Fruit fly (Drosophila melanogaster) whole organism, adult: ENCODE data around the gene CG13377.

Source experiments
- CG11617 ChIP-seq: fragments of 200-800 bp; sonication (Bioruptor generic); optimal IDR thresholded peaks from 2 replicates; lab custom pipeline; 2017; ENCODE audit warnings: mild to moderate bottlenecking, missing biosample characterization, missing genetic modification reagents, missing genetic modification characterization
- CG12768 ChIP-seq: fragments of 200-800 bp; sonication (Bioruptor generic); optimal IDR thresholded peaks from 2 replicates; lab custom pipeline; 2017; ENCODE audit warnings: missing biosample characterization, missing genetic modification characterization, mild to moderate bottlenecking, moderate library complexity, missing genetic modification reagents
- CG14711 ChIP-seq: fragments of 200-800 bp; sonication (Bioruptor generic); optimal IDR thresholded peaks from 2 replicates; lab custom pipeline; 2018; ENCODE audit warnings: missing biosample characterization, mild to moderate bottlenecking, missing genetic modification characterization, moderate library complexity
- CG1620 ChIP-seq: fragments of 200-800 bp; sonication (Bioruptor generic); optimal IDR thresholded peaks from 2 replicates; lab custom pipeline; 2016; ENCODE audit warnings: missing biosample characterization, missing genetic modification characterization
- CG33017 ChIP-seq: fragments of 200-800 bp; sonication (Bioruptor generic); optimal IDR thresholded peaks from 2 replicates; lab custom pipeline; 2018; ENCODE audit warnings: missing biosample characterization, mild to moderate bottlenecking, missing genetic modification characterization, moderate library complexity
- CG5204 ChIP-seq: fragments of 200-800 bp; sonication (Bioruptor generic); optimal IDR thresholded peaks from 2 replicates; lab custom pipeline; 2016; ENCODE audit warnings: missing biosample characterization, missing genetic modification characterization
- CG7045 ChIP-seq: fragments of 200-800 bp; sonication (Bioruptor generic); optimal IDR thresholded peaks from 2 replicates; lab custom pipeline; 2017; ENCODE audit warnings: missing biosample characterization, mild to moderate bottlenecking, missing genetic modification characterization
- CG7101 ChIP-seq: fragments of 200-800 bp; sonication (Bioruptor generic); optimal IDR thresholded peaks from 2 replicates; lab custom pipeline; 2018; ENCODE audit warnings: missing biosample characterization, mild to moderate bottlenecking, missing genetic modification characterization, moderate library complexity
- Clk ChIP-seq: fragments of 200-800 bp; sonication (Bioruptor generic); optimal IDR thresholded peaks from 2 replicates; lab custom pipeline; 2017; ENCODE audit warnings: missing biosample characterization, missing genetic modification characterization
- Crg-1 ChIP-seq: fragments of 200-800 bp; sonication (Bioruptor generic); optimal IDR thresholded peaks from 2 replicates; lab custom pipeline; 2016; ENCODE audit warnings: missing biosample characterization, missing genetic modification characterization
- Hr96 ChIP-seq: fragments of 200-800 bp; sonication (Bioruptor generic); optimal IDR thresholded peaks from 2 replicates; lab custom pipeline; 2016; ENCODE audit warnings: missing biosample characterization, missing genetic modification characterization
- Mnt ChIP-seq: fragments of 200-800 bp; sonication (Bioruptor generic); optimal IDR thresholded peaks from 2 replicates; lab custom pipeline; 2016; ENCODE audit warnings: missing biosample characterization, mild to moderate bottlenecking, missing genetic modification characterization
- bab1 ChIP-seq: fragments of 200-800 bp; sonication (Bioruptor generic); optimal IDR thresholded peaks from 3 replicates; lab custom pipeline; 2019; ENCODE audit warnings: missing biosample characterization, mild to moderate bottlenecking, missing genetic modification characterization, moderate library complexity
- cic ChIP-seq: fragments of 200-800 bp; sonication (Bioruptor generic); optimal IDR thresholded peaks from 2 replicates; lab custom pipeline; 2017; ENCODE audit warnings: missing biosample characterization, mild to moderate bottlenecking, missing genetic modification characterization, moderate library complexity
- cnc ChIP-seq, 2 experiments: fragments of >200 bp; optimal IDR thresholded peaks; 2 replicates each; lab custom pipeline; 2017
- kay ChIP-seq: fragments of 200-800 bp; sonication (Bioruptor generic); peaks from one replicate; lab custom pipeline; 2016; ENCODE audit warnings: missing biosample characterization, missing genetic modification characterization, borderline replicate concordance
- ovo ChIP-seq: fragments of 200-800 bp; sonication (Bioruptor generic); optimal IDR thresholded peaks from 2 replicates; lab custom pipeline; 2016; ENCODE audit warnings: missing biosample characterization, missing genetic modification characterization
- pad ChIP-seq: fragments of 200-800 bp; sonication (Bioruptor generic); optimal IDR thresholded peaks from 3 replicates; lab custom pipeline; 2017; ENCODE audit warnings: missing biosample characterization, missing genetic modification characterization, mild to moderate bottlenecking, moderate library complexity, missing genetic modification reagents
- tj ChIP-seq: fragments of 200-800 bp; sonication (Bioruptor generic); optimal IDR thresholded peaks from 3 replicates; lab custom pipeline; 2017; ENCODE audit warnings: missing biosample characterization, mild to moderate bottlenecking, missing genetic modification characterization, moderate library complexity
- toe ChIP-seq: fragments of 200-800 bp; sonication (Bioruptor generic); optimal IDR thresholded peaks from 2 replicates; lab custom pipeline; 2016; ENCODE audit warnings: missing biosample characterization, missing genetic modification characterization

The CG13377 gene

DNA sequence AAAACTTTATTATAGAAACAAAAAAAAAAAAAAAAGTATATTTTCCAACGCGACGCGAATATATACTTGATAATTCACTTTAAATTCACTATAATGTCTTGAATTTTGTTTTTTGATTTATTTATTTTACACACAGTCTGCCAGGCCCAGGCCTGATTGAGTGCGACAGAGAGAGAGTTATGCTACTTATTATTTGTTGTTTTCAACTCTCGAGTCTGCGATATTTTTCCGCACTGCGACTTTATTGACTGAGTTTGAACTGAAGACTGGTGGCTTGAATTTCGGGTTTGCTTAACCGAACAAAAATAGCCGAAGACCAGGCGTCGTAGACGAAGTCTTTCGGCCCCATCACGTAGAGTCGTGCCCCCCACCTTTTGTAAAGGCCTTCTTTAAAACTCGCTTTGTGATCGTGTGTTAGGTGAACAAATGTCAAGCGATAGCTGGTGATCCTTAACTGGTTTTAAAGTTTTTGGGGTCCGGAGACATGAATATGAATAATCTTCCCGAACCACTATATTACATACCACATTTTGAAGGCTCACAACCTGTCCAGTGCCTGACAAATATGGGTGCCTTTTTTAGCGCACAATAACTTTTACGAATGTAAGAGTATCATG lies at the start of gene CG13377:
Gene CG13377 (minus strand): TSS at position 272 of the 617 bp plus-strand sequence.
- TF ChIP-seq cic (GFP tag; lab: Kevin White, UChicago): no peak
- TF ChIP-seq cnc (optimal IDR thresholded peaks at IDR 0.05; lab: Kevin White, UChicago): no peak
- TF ChIP-seq kay (GFP tag; lab: Kevin White, UChicago): no peak
- no peak for TF ChIP-seq ovo (GFP tag; lab: Kevin White, UChicago)
- peak; percentile 20 for TF ChIP-seq bab1
- no peak for TF ChIP-seq Crg-1 (GFP tag; lab: Kevin White, UChicago)
- TF ChIP-seq Clk: no peak
- no peak for TF ChIP-seq Mnt
- TF ChIP-seq CG14711 (tag; lab: Kevin White, UChicago): no peak
- TF ChIP-seq CG33017: no peak
- no peak for TF ChIP-seq CG5204 (GFP tag; lab: Kevin White, UChicago)
- no peak for TF ChIP-seq toe (GFP tag; lab: Kevin White, UChicago)
- peak; percentile 49 for TF ChIP-seq tj (GFP tag; lab: Kevin White, UChicago)
- TF ChIP-seq CG1620 (GFP tag; lab: Kevin White, UChicago): peak; percentile 2

DNA sequence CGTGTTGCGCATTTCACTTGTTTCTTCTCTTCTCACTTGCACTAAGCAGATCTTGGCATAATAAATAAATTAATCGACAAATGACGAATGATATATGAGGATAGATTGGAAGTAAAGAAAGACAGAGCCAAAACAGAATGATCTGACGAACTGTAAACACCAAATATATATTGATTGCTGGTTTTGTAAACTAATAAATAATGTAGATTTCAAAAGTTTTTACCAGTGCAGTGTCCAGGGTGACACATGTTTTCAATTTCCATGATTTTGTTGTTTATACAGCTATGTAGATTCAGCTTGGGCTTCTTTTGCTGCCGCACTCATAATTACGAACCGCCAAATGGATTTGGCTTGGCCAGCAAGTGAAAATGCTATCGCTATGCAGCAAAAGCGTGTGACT lies 47.5 kb upstream of the CG13377 start:
- TF ChIP-seq CG1620 (GFP tag; lab: Kevin White, UChicago): no peak
- no peak for TF ChIP-seq tj (GFP tag; lab: Kevin White, UChicago)
- TF ChIP-seq CG14711 (tag; lab: Kevin White, UChicago): no peak
- no peak for TF ChIP-seq bab1
- no peak for TF ChIP-seq kay (GFP tag; lab: Kevin White, UChicago)
- no peak for TF ChIP-seq CG33017
- no peak for TF ChIP-seq CG12768
- TF ChIP-seq Crg-1 (GFP tag; lab: Kevin White, UChicago): no peak
- no peak for TF ChIP-seq Clk
- TF ChIP-seq CG11617 (GFP tag; lab: Kevin White, UChicago): no peak
- TF ChIP-seq CG7045 (GFP tag; lab: Kevin White, UChicago): no peak
- TF ChIP-seq cic (GFP tag; lab: Kevin White, UChicago): no peak
- no peak for TF ChIP-seq Hr96 (GFP tag; lab: Kevin White, UChicago)
- no peak for TF ChIP-seq ovo (GFP tag; lab: Kevin White, UChicago)

DNA sequence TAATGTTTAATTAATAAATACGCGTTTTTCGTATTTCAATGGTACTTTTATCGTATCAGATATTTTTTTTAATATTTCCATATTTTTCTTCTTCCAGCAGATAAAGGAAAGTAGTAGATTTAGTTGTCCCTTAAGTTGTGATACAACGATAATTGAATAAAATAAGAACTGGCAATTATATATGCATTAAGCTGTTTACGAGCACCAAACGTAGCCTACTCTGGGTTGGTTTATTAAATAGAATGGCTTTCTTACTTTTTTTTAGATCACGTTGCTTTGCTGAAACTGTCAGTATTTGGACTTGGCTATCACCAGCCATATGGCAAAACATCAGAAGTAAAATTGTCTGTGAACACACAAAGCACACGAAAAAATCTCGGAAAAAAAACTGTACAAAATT lies 43.6 kb upstream of the CG13377 start, which contains the start of gene CG12470:
Gene CG12470 (plus strand): TSS at position 301 of the 400 bp plus-strand sequence.
- TF ChIP-seq Mnt: no peak
- no peak for TF ChIP-seq ovo (GFP tag; lab: Kevin White, UChicago)
- no peak for TF ChIP-seq CG14711 (tag; lab: Kevin White, UChicago)
- no peak for TF ChIP-seq CG11617 (GFP tag; lab: Kevin White, UChicago)
- no peak for TF ChIP-seq toe (GFP tag; lab: Kevin White, UChicago)
- no peak for TF ChIP-seq Crg-1 (GFP tag; lab: Kevin White, UChicago)
- TF ChIP-seq CG7101: no peak
- TF ChIP-seq CG1620 (GFP tag; lab: Kevin White, UChicago): no peak
- no peak for TF ChIP-seq CG12768
- no peak for TF ChIP-seq CG33017
- TF ChIP-seq bab1: no peak
- no peak for TF ChIP-seq CG5204 (GFP tag; lab: Kevin White, UChicago)
- no peak for TF ChIP-seq cic (GFP tag; lab: Kevin White, UChicago)
- no peak for TF ChIP-seq CG7045 (GFP tag; lab: Kevin White, UChicago)
- no peak for TF ChIP-seq kay (GFP tag; lab: Kevin White, UChicago)
- no peak for TF ChIP-seq Hr96 (GFP tag; lab: Kevin White, UChicago)
- TF ChIP-seq pad (GFP tag; lab: Kevin White, UChicago): no peak
- TF ChIP-seq Clk: no peak
- no peak for TF ChIP-seq tj (GFP tag; lab: Kevin White, UChicago)
- no peak for TF ChIP-seq cnc (optimal IDR thresholded peaks at IDR 0.05; lab: Kevin White, UChicago)

DNA sequence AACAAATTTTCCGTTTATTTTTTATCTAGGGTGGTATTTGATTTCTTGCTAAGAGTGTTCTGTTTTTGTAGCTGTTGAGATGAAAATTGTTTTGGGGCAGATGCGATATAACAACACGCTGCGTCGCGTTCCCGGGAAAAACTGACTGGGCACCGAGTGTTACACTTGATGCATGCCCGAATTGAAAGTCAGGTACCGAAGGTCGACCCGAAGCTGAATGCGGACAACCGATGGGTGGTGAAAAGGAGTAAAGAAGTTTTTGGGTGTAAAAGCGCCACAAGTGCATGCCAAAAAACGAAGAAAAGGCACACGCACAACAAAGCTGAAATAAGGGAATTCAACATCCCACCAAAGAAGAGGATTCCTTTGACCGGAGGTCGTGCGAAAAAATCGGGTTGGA lies 31.0 kb upstream of the CG13377 start, which contains the start of gene CG13375:
Gene CG13375 (minus strand): TSS at position 124 of the 400 bp plus-strand sequence.
- TF ChIP-seq bab1 (no peak), pad (GFP tag; lab: Kevin White, UChicago) (no peak), kay (GFP tag; lab: Kevin White, UChicago) (no peak), Crg-1 (GFP tag; lab: Kevin White, UChicago) (no peak), CG12768 (no peak), Hr96 (GFP tag; lab: Kevin White, UChicago) (no peak), tj (GFP tag; lab: Kevin White, UChicago) (no peak), ovo (GFP tag; lab: Kevin White, UChicago) (no peak), CG7045 (GFP tag; lab: Kevin White, UChicago) (no peak), CG1620 (GFP tag; lab: Kevin White, UChicago) (no peak), Mnt (no peak), cic (GFP tag; lab: Kevin White, UChicago) (no peak), toe (GFP tag; lab: Kevin White, UChicago) (no peak), CG7101 (no peak), Clk (no peak)

DNA sequence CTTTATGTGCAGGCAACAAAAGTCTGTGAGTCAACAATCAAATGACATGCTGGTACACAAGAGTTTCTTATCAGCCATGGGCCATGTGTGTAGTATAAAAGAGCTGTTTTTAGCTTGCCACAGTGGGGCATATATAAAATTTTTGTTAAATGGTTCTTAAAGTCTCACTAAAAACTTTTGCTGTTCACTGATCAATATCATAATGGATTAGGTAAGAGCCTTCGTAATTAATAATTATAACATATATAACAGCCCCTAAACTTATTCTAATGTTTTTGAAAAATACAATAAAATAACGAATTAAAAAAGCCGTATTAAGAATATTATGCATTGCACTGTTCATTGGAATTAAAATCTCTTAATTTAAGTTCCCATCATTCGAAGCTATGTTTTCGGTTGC lies 29.5 kb upstream of the CG13377 start:
- TF ChIP-seq toe (GFP tag; lab: Kevin White, UChicago) (no peak), CG12768 (no peak), CG33017 (no peak), CG7045 (GFP tag; lab: Kevin White, UChicago) (no peak), kay (GFP tag; lab: Kevin White, UChicago) (no peak), cnc (optimal IDR thresholded peaks at IDR 0.05; lab: Kevin White, UChicago) (no peak)

DNA sequence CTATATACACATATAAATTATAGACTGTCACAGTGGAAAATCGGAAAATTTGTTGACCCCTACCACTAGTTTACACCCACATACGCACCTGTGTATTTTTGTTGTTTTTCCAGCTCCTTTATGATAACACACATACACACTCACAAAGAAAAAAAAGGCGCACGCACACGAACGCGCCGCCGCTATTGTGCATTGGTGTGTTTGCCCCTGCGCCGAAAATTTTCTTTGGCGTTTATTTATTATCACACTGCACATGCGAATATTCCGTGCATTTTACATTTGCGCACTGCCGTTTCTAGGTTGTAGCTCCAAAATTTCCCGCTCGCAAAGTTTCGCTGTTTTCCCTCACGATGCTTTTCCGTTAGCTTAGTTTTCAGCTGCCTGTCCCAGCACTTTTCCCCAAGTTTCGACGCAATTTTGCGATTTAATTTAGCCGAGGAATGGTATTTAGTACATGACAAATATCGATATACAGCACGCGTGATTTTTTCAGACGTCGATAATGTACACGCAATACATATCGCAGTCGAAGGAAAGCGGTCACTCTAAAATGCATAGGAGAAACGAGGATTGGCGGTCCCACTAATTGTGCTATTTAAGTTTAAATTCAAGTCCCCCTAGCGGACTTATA lies 15.4 kb upstream of the CG13377 start, which contains the start of the genes CG3777 and ewg:
Gene CG3777 (plus strand): TSS at position 607 of the 631 bp plus-strand sequence.
Gene ewg (minus strand): TSS at position 622 of the 631 bp plus-strand sequence.
- TF ChIP-seq Crg-1 (GFP tag; lab: Kevin White, UChicago): no peak
- TF ChIP-seq bab1: peak; percentile 70
- peak; percentile 15 for TF ChIP-seq Mnt
- TF ChIP-seq cnc (optimal IDR thresholded peaks at IDR 0.05; lab: Kevin White, UChicago): no peak
- peak; percentile 87 for TF ChIP-seq pad (GFP tag; lab: Kevin White, UChicago)
- TF ChIP-seq CG7101: peak; percentile 13
- TF ChIP-seq CG33017: no peak
- TF ChIP-seq ovo (GFP tag; lab: Kevin White, UChicago): peak; percentile 43
